Worm (Caenorhabditis elegans) whole organism, young adult: Measurements from ENCODE around the gene php-3.

ENCODE experiments used
- dpl-1 ChIP-seq: fragments of 150-350 bp; optimal IDR thresholded peaks from 2 replicates; lab custom pipeline; 2014; ENCODE audit warnings: missing biosample characterization, missing genetic modification reagents, missing genetic modification characterization
- madf-3 ChIP-seq: fragments of 200-800 bp; sonication (Bioruptor generic); IDR thresholded peaks from 2 replicates; pipeline ENCODE4 v1.3.6; 2022; ENCODE audit warnings: missing genetic modification reagents, missing genetic modification characterization, missing compliant biosample characterization
- nfya-1 ChIP-seq: sonication (generic microtip); optimal IDR thresholded peaks from 2 replicates; lab custom pipeline; 2017; ENCODE audit warnings: antibody characterized with exemption, missing compliant biosample characterization, missing genetic modification characterization, borderline replicate concordance; ENCODE audit not compliant: insufficient read depth
- pha-4 ChIP-seq: fragments of 150-350 bp; sonication (generic microtip); optimal IDR thresholded peaks from 2 replicates; lab custom pipeline; 2014; ENCODE audit warnings: missing biosample characterization, missing genetic modification reagents, missing genetic modification characterization
- repo-1 ChIP-seq: sonication (generic microtip); optimal IDR thresholded peaks from 2 replicates; lab custom pipeline; 2017; ENCODE audit warnings: mild to moderate bottlenecking, missing genetic modification characterization, missing compliant biosample characterization
- snpc-4 ChIP-seq, 5 experiments: fragments of 150-350 bp in 1 of 5; sonication (generic microtip) in 4 of 5; optimal IDR thresholded peaks; 2 replicates each; lab custom pipeline; 2014 to 2018; ENCODE audit warnings: missing genetic modification characterization in 5 of 5, missing biosample characterization in 3 of 5, antibody characterized with exemption in 2 of 5, mild to moderate bottlenecking in 2 of 5, missing compliant biosample characterization in 2 of 5, missing genotype in 2 of 5, moderate library complexity in 2 of 5, missing genetic modification reagents in 1 of 5
- ztf-26 ChIP-seq: sonication (generic microtip); optimal IDR thresholded peaks from 2 replicates; lab custom pipeline; 2017; ENCODE audit warnings: missing genetic modification characterization, missing compliant biosample characterization

ce11 chrIII:12034311-12034710 is 43.0 kb downstream of the php-3 start:
- no peak for TF ChIP-seq snpc-4 (GFP tag; optimal IDR thresholded peaks at IDR 0.05; lab: Kevin White, UChicago)
- no peak for TF ChIP-seq snpc-4 (tag; optimal IDR thresholded peaks at IDR 0.05; lab: Kevin White, UChicago)
- no peak for TF ChIP-seq nfya-1
- TF ChIP-seq dpl-1: no peak
- no peak for TF ChIP-seq repo-1 (tag; lab: Kevin White, UChicago)
- no peak for TF ChIP-seq madf-3
- no peak for TF ChIP-seq pha-4
- no peak for TF ChIP-seq ztf-26
